Fruit fly (Drosophila melanogaster): ENCODE results near the gene cert.

cert gene

DNA sequence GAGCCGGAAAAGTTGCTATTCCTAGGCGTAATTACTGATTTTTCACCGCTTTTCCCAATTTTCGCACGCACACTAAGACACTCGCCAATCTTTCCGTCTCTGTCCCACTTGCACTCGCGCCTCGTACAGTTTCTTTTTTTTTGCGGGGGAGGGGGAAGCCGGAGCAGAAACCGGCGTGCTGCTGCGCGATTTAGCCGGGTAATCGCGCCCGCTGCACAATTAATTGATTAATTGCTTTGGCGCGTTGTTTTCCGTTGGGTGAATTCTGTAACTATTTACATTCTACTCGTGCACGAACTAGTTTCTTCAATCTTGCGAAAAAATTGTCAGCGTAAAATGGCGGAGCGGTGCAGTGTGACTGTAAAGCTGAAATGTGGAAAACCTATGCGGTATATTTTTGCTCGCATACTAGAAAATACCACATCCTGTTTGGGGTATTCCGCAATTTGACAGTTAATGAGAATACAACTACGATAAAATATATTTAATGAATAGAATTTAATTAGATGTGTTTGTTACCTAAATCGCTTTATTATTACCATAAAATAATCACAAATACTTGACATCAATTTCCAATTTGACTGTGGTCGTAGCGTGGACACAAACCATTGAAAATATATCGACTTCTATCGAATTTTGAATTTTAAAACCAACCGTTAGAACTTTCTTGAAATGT lies 25.6 kb upstream of the cert start, which contains the start of gene Cpsf6:
Cpsf6 (minus strand) TSS at position 362 of the 676 bp plus-strand sequence.
- TF ChIP-seq psq (optimal IDR thresholded peaks at IDR 0.05) (no peak), h (optimal IDR thresholded peaks at IDR 0.05) (no peak), Myc (optimal IDR thresholded peaks at IDR 0.05) (no peak), insv (optimal IDR thresholded peaks at IDR 0.05) (no peak), ttk (optimal IDR thresholded peaks at IDR 0.05) (no peak)

dm6 chr3L:8314788-8315140 lies 25.1 kb upstream of the cert start:
- TF ChIP-seq Sin3A (optimal IDR thresholded peaks at IDR 0.05) (no peak), Myc (optimal IDR thresholded peaks at IDR 0.05) (no peak), h (optimal IDR thresholded peaks at IDR 0.05) (no peak), psq (optimal IDR thresholded peaks at IDR 0.05) (no peak), insv (optimal IDR thresholded peaks at IDR 0.05) (no peak)

dm6 chr3L:8312290-8312689 lies 22.6 kb upstream of the cert start:
- TF ChIP-seq Myc (optimal IDR thresholded peaks at IDR 0.05) (no peak), Sin3A (optimal IDR thresholded peaks at IDR 0.05) (no peak), psq (optimal IDR thresholded peaks at IDR 0.05) (no peak), insv (optimal IDR thresholded peaks at IDR 0.05) (no peak), h (optimal IDR thresholded peaks at IDR 0.05) (no peak), ttk (optimal IDR thresholded peaks at IDR 0.05) (no peak)

DNA sequence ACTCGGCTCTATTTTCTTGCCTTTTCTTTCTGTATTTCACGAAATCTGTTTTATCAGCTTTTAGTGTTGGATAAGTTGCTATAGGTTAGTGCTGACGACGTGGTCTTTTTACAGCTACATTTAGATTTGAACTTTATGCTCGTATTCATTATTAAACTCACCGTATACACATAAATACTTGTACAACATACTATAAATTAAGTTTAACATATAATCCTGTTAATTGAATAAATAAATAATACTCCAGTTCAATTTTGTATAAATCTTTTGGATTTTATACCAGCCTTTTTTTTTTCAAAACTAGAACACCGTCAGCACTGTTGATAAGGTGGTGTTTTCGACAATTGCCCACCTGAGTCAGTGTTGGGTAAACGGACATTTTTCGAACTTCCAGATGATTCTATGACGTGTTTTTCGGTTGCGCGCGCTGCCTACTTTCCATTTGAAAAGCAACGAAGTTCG lies 19.3 kb upstream of the cert start, which contains the start of gene BI-1:
BI-1 (minus strand) TSS at position 51 of the 462 bp plus-strand sequence.
- TF ChIP-seq insv (optimal IDR thresholded peaks at IDR 0.05) (no peak), psq (optimal IDR thresholded peaks at IDR 0.05) (no peak)

dm6 chr3L:8306880-8307279 lies 17.2 kb upstream of the cert start, which contains the start of gene Gr66a:
Gene Gr66a, minus strand, starts transcription at chr3L:8306980.
- TF ChIP-seq h (optimal IDR thresholded peaks at IDR 0.05) (no peak), Sin3A (optimal IDR thresholded peaks at IDR 0.05) (no peak), ttk (optimal IDR thresholded peaks at IDR 0.05) (no peak), insv (optimal IDR thresholded peaks at IDR 0.05) (no peak), Myc (optimal IDR thresholded peaks at IDR 0.05) (no peak), psq (optimal IDR thresholded peaks at IDR 0.05) (no peak)

DNA sequence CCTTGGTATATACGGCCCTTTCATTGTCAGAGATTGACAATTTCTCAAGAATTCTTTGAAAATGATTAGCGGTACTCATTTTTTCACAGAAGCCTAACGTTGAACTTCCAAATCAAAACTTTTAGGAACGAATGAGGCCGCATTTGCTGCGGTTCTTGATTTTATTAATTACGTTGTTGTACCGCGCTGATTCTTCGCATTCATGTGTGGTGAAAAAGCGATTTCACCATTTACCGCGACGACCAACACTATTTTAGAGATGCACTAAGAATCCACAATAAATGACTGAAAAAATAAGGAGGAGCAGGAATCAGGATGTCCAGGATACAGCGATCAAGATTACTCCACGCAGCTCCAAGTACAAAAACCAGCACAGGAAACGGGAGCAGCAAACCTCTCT lies 14.2 kb upstream of the cert start, which contains the start of the genes CG7194 and Sbp2:
CG7194 (minus strand) TSS at position 148 of the 400 bp plus-strand sequence.
Sbp2 (plus strand) TSS at position 246 of the 400 bp plus-strand sequence.
- TF ChIP-seq ttk (optimal IDR thresholded peaks at IDR 0.05) (no peak), Sin3A (optimal IDR thresholded peaks at IDR 0.05) (no peak)

dm6 chr3L:8299224-8300130 lies 9.8 kb upstream of the cert start, which contains the start of the genes Arl5 and CG13671:
Gene Arl5, minus strand, starts transcription at chr3L:8299839.
Gene CG13671, plus strand, starts transcription at chr3L:8300064.
- TF ChIP-seq Myc (optimal IDR thresholded peaks at IDR 0.05) = no peak
- TF ChIP-seq h (optimal IDR thresholded peaks at IDR 0.05) = no peak
- no peak for TF ChIP-seq ttk (optimal IDR thresholded peaks at IDR 0.05)
- TF ChIP-seq insv (optimal IDR thresholded peaks at IDR 0.05) = no peak
- TF ChIP-seq Sin3A (optimal IDR thresholded peaks at IDR 0.05) = no peak
- TF ChIP-seq psq (optimal IDR thresholded peaks at IDR 0.05) = no peak

- TF ChIP-seq insv (optimal IDR thresholded peaks at IDR 0.05) (no peak), Sin3A (optimal IDR thresholded peaks at IDR 0.05) (no peak), ttk (optimal IDR thresholded peaks at IDR 0.05) (no peak), Myc (optimal IDR thresholded peaks at IDR 0.05) (no peak), psq (optimal IDR thresholded peaks at IDR 0.05) (no peak)
Measured at dm6 chr3L:8297488-8297887, 7.8 kb upstream of the cert start.

DNA sequence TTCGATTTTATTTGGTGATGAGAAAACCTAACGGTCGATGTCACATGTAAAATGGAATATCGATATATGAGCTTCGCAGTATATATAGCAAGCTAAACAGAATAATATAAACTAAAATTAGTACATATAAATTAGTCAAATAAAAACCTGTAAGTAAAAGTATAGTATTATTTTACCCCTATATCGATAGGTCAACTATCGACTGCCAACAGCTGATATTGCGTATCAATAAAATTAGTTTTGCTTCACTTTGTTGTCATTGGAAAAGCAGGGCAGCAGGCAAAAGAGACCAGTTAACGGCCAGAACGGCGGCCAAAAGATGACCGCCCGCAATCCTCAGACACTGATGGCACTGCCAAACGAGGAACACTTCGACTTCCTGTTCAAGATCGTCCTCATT lies 7.3 kb upstream of the cert start, which contains the start of gene Rab19:
Rab19 (plus strand) TSS at position 78 of the 400 bp plus-strand sequence.
- no peak for TF ChIP-seq Myc (optimal IDR thresholded peaks at IDR 0.05)
- no peak for TF ChIP-seq insv (optimal IDR thresholded peaks at IDR 0.05)
- TF ChIP-seq Sin3A (optimal IDR thresholded peaks at IDR 0.05) = no peak
- no peak for TF ChIP-seq psq (optimal IDR thresholded peaks at IDR 0.05)
- TF ChIP-seq ttk (optimal IDR thresholded peaks at IDR 0.05) = no peak
- no peak for TF ChIP-seq h (optimal IDR thresholded peaks at IDR 0.05)

DNA sequence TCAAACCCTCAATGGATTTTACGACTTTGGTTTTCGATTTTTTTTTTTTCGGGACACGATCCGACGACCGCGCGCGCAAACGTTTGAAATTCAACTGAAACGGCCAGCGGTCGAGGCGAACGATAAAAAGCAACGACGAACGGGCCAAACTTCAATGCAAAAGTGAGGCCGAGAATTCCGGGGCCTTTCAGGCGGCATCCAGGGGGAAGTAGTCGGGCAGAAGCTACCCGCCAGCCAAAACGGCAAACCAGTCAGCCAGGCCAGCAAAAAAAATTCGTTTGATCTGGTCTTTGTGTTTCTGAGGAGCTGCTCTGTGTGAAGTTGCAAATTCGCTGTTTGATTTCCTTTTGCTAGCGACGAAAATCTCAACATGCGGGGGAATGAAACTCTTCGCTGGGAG lies 5.6 kb upstream of the cert start, which contains the start of gene CG7201:
CG7201 (minus strand) TSS at position 101 of the 400 bp plus-strand sequence.
- TF ChIP-seq Sin3A (optimal IDR thresholded peaks at IDR 0.05) (no peak), ttk (optimal IDR thresholded peaks at IDR 0.05) (no peak), psq (optimal IDR thresholded peaks at IDR 0.05) (no peak)

- no peak for TF ChIP-seq Sin3A (optimal IDR thresholded peaks at IDR 0.05)
- TF ChIP-seq ttk (optimal IDR thresholded peaks at IDR 0.05) = no peak
- TF ChIP-seq insv (optimal IDR thresholded peaks at IDR 0.05) = no peak
- no peak for TF ChIP-seq psq (optimal IDR thresholded peaks at IDR 0.05)
- TF ChIP-seq Myc (optimal IDR thresholded peaks at IDR 0.05) = no peak
- TF ChIP-seq h (optimal IDR thresholded peaks at IDR 0.05) = no peak
Measured at dm6 chr3L:8288396-8288795, 1.3 kb downstream of the cert start.

dm6 chr3L:8286397-8286796 lies 3.3 kb downstream of the cert start:
- TF ChIP-seq insv (optimal IDR thresholded peaks at IDR 0.05) (no peak), h (optimal IDR thresholded peaks at IDR 0.05) (no peak), Sin3A (optimal IDR thresholded peaks at IDR 0.05) (no peak), Myc (optimal IDR thresholded peaks at IDR 0.05) (no peak), psq (optimal IDR thresholded peaks at IDR 0.05) (no peak), ttk (optimal IDR thresholded peaks at IDR 0.05) (no peak)
